Worm (Caenorhabditis elegans) whole organism, young adult: ENCODE measurements around the gene F59B10.5.

Experiments used
- D2030.7 ChIP-seq: fragments of 200-800 bp; sonication (Bioruptor generic); IDR thresholded peaks from 2 replicates; pipeline ENCODE4 v1.3.6; 2022; ENCODE audit warnings: missing genetic modification reagents, missing genetic modification characterization, missing compliant biosample characterization
- F10E7.11 ChIP-seq: sonication (generic microtip); optimal IDR thresholded peaks from 2 replicates; lab custom pipeline; 2017; ENCODE audit warnings: mild to moderate bottlenecking, missing genetic modification characterization, moderate library complexity, missing compliant biosample characterization
- F49E8.2 ChIP-seq: sonication (generic microtip); optimal IDR thresholded peaks from 3 replicates; lab custom pipeline; 2017; ENCODE audit warnings: missing genetic modification characterization, mild to moderate bottlenecking, missing compliant biosample characterization, antibody characterized with exemption, moderate library complexity; ENCODE audit not compliant: insufficient read depth
- F52B5.7 ChIP-seq: sonication (generic microtip); optimal IDR thresholded peaks from 2 replicates; lab custom pipeline; 2016; ENCODE audit warnings: mild to moderate bottlenecking, missing genetic modification characterization, missing compliant biosample characterization
- F55B11.4 ChIP-seq: sonication (generic microtip); optimal IDR thresholded peaks from 2 replicates; lab custom pipeline; 2016; ENCODE audit warnings: missing compliant biosample characterization, missing genetic modification characterization, borderline replicate concordance; ENCODE audit not compliant: insufficient read depth
- F57A8.1 ChIP-seq: fragments of 200-800 bp; sonication (Bioruptor generic); optimal IDR thresholded peaks from 2 replicates; lab custom pipeline; 2018; ENCODE audit warnings: mild to moderate bottlenecking, missing genetic modification characterization, moderate library complexity, missing compliant biosample characterization
- K12H6.12 ChIP-seq: fragments of 200-800 bp; sonication (Bioruptor generic); optimal IDR thresholded peaks from 2 replicates; lab custom pipeline; 2018; ENCODE audit warnings: mild to moderate bottlenecking, missing genetic modification characterization, missing compliant biosample characterization
- Y53F4B.3 ChIP-seq: fragments of 200-800 bp; sonication (Bioruptor generic); IDR thresholded peaks from 2 replicates; pipeline ENCODE4 v1.3.6; 2022; ENCODE audit warnings: missing genetic modification reagents, missing genetic modification characterization, missing compliant biosample characterization
- Y67H2A.10 ChIP-seq: fragments of 200-800 bp; sonication (Bioruptor generic); conservative IDR thresholded peaks from 2 replicates; pipeline ENCODE4 v1.3.6; 2022; ENCODE audit warnings: missing genetic modification reagents, missing genetic modification characterization, missing compliant biosample characterization
- Y79H2A.3 ChIP-seq: fragments of 200-800 bp; sonication (Bioruptor generic); conservative IDR thresholded peaks from 2 replicates; pipeline ENCODE4 v1.3.6; 2022; ENCODE audit warnings: missing genetic modification reagents, missing genetic modification characterization, missing compliant biosample characterization
- ZK185.1 ChIP-seq: sonication (generic microtip); optimal IDR thresholded peaks from 2 replicates; lab custom pipeline; 2016; ENCODE audit warnings: mild to moderate bottlenecking, missing genetic modification characterization, missing compliant biosample characterization; ENCODE audit not compliant: poor library complexity, severe bottlenecking
- atf-7 ChIP-seq: sonication (generic microtip); optimal IDR thresholded peaks from 2 replicates; lab custom pipeline; 2017; ENCODE audit warnings: mild to moderate bottlenecking, missing genetic modification characterization, missing compliant biosample characterization
- attf-5 ChIP-seq: fragments of 200-800 bp; sonication (Bioruptor generic); optimal IDR thresholded peaks from 2 replicates; lab custom pipeline; 2018; ENCODE audit warnings: mild to moderate bottlenecking, missing genetic modification characterization, missing compliant biosample characterization
- ccch-3 ChIP-seq: fragments of 200-800 bp; sonication (Bioruptor generic); optimal IDR thresholded peaks from 2 replicates; lab custom pipeline; 2018; ENCODE audit warnings: mild to moderate bottlenecking, missing genetic modification characterization, missing compliant biosample characterization
- cebp-1 ChIP-seq, 2 experiments: fragments of 200-800 bp in 1 of 2; sonication (Bioruptor generic) in 1 of 2; sonication (generic microtip) in 1 of 2; IDR thresholded peaks in 1 of 2; optimal IDR thresholded peaks in 1 of 2; 2 replicates each; pipeline versions ENCODE4 v1.3.6 to Lab custom; 2017 to 2022; ENCODE audit warnings: missing compliant biosample characterization in 2 of 2, missing genetic modification characterization in 2 of 2, mild to moderate bottlenecking in 1 of 2, missing genetic modification reagents in 1 of 2, moderate library complexity in 1 of 2
- ceh-100 ChIP-seq: fragments of 200-800 bp; sonication (Bioruptor generic); IDR thresholded peaks from 2 replicates; pipeline ENCODE4 v1.3.6; 2022; ENCODE audit warnings: missing genetic modification reagents, missing genetic modification characterization, missing compliant biosample characterization
- ceh-79 ChIP-seq: sonication (generic microtip); optimal IDR thresholded peaks from 2 replicates; lab custom pipeline; 2017; ENCODE audit warnings: mild to moderate bottlenecking, missing genetic modification characterization, missing compliant biosample characterization
- chd-7 ChIP-seq: sonication (generic microtip); optimal IDR thresholded peaks from 2 replicates; lab custom pipeline; 2016; ENCODE audit warnings: mild to moderate bottlenecking, missing genetic modification characterization, moderate library complexity, missing compliant biosample characterization
- die-1 ChIP-seq: sonication (generic microtip); optimal IDR thresholded peaks from 2 replicates; lab custom pipeline; 2016; ENCODE audit warnings: missing genotype, mild to moderate bottlenecking, missing genetic modification characterization, missing compliant biosample characterization
- dpff-1 ChIP-seq: sonication (generic microtip); optimal IDR thresholded peaks from 2 replicates; lab custom pipeline; 2017; ENCODE audit warnings: mild to moderate bottlenecking, missing genetic modification characterization, missing compliant biosample characterization
- egl-44 ChIP-seq: fragments of 200-800 bp; sonication (Bioruptor generic); IDR thresholded peaks from 2 replicates; pipeline ENCODE4 v1.3.6; 2022; ENCODE audit warnings: missing genetic modification reagents, missing genetic modification characterization, missing compliant biosample characterization
- egrh-3 ChIP-seq: fragments of 200-800 bp; sonication (Bioruptor generic); IDR thresholded peaks from 2 replicates; pipeline ENCODE4 v1.3.6; 2022; ENCODE audit warnings: missing genetic modification reagents, missing genetic modification characterization, missing compliant biosample characterization
- ets-4 ChIP-seq: fragments of 200-800 bp; sonication (Bioruptor generic); optimal IDR thresholded peaks from 2 replicates; lab custom pipeline; 2018; ENCODE audit warnings: mild to moderate bottlenecking, missing genetic modification characterization, missing compliant biosample characterization
- fkh-3 ChIP-seq: sonication (generic microtip); optimal IDR thresholded peaks from 2 replicates; lab custom pipeline; 2016; ENCODE audit warnings: mild to moderate bottlenecking, missing genetic modification characterization, missing compliant biosample characterization
- him-1 ChIP-seq: sonication (generic microtip); optimal IDR thresholded peaks from 2 replicates; lab custom pipeline; 2016; ENCODE audit warnings: missing genotype, missing genetic modification reagents, missing genetic modification characterization, missing compliant biosample characterization
- hmg-20 ChIP-seq: fragments of 200-800 bp; sonication (Bioruptor generic); IDR thresholded peaks from 2 replicates; pipeline ENCODE4 v1.3.6; 2022; ENCODE audit warnings: missing genetic modification reagents, missing genetic modification characterization, missing compliant biosample characterization
- hrde-1 ChIP-seq: sonication (generic microtip); optimal IDR thresholded peaks from 2 replicates; lab custom pipeline; 2016; ENCODE audit warnings: missing genetic modification characterization, mild to moderate bottlenecking, missing compliant biosample characterization, moderate library complexity, missing genotype, missing genetic modification reagents, borderline replicate concordance
- lin-35 ChIP-seq, 3 experiments: fragments of 150-350 bp in 2 of 3; sonication (generic microtip) in 1 of 3; optimal IDR thresholded peaks; 2 replicates each; lab custom pipeline; 2014 to 2018; ENCODE audit warnings: missing biosample characterization in 3 of 3, missing genetic modification characterization in 3 of 3, missing genetic modification reagents in 3 of 3
- lin-40 ChIP-seq: sonication (generic microtip); optimal IDR thresholded peaks from 2 replicates; lab custom pipeline; 2016; ENCODE audit warnings: missing genetic modification characterization, mild to moderate bottlenecking, missing compliant biosample characterization, missing genotype, missing genetic modification reagents
- lin-54 ChIP-seq: fragments of 200-800 bp; sonication (Bioruptor generic); optimal IDR thresholded peaks from 2 replicates; lab custom pipeline; 2018; ENCODE audit warnings: mild to moderate bottlenecking, missing genetic modification characterization, missing compliant biosample characterization
- lsy-27 ChIP-seq: sonication (generic microtip); optimal IDR thresholded peaks from 2 replicates; lab custom pipeline; 2017; ENCODE audit warnings: missing genetic modification characterization, mild to moderate bottlenecking, missing compliant biosample characterization, antibody characterized with exemption, missing genotype, borderline replicate concordance; ENCODE audit not compliant: insufficient read depth
- madf-8 ChIP-seq: fragments of 200-800 bp; sonication (Bioruptor generic); conservative IDR thresholded peaks from 2 replicates; pipeline ENCODE4 v1.3.6; 2022; ENCODE audit warnings: missing genetic modification reagents, missing genetic modification characterization, missing compliant biosample characterization
- mes-4 ChIP-seq: sonication (generic microtip); optimal IDR thresholded peaks from 2 replicates; lab custom pipeline; 2016; ENCODE audit warnings: missing genotype, missing genetic modification characterization, missing compliant biosample characterization
- nfya-1 ChIP-seq: sonication (generic microtip); optimal IDR thresholded peaks from 2 replicates; lab custom pipeline; 2017; ENCODE audit warnings: antibody characterized with exemption, missing compliant biosample characterization, missing genetic modification characterization, borderline replicate concordance; ENCODE audit not compliant: insufficient read depth
- repo-1 ChIP-seq: sonication (generic microtip); optimal IDR thresholded peaks from 2 replicates; lab custom pipeline; 2017; ENCODE audit warnings: mild to moderate bottlenecking, missing genetic modification characterization, missing compliant biosample characterization
- snpc-3.4 ChIP-seq: sonication (generic microtip); optimal IDR thresholded peaks from 2 replicates; lab custom pipeline; 2017; ENCODE audit warnings: missing genetic modification characterization, mild to moderate bottlenecking, missing compliant biosample characterization, antibody characterized with exemption, moderate library complexity, missing genotype, missing genetic modification reagents
- tbp1 ChIP-seq: fragments of 200-800 bp; sonication (Bioruptor generic); optimal IDR thresholded peaks from 2 replicates; lab custom pipeline; 2018; ENCODE audit warnings: mild to moderate bottlenecking, missing genetic modification characterization, missing compliant biosample characterization
- tlf-1 ChIP-seq: fragments of 200-800 bp; sonication (Bioruptor generic); optimal IDR thresholded peaks from 2 replicates; lab custom pipeline; 2018; ENCODE audit warnings: mild to moderate bottlenecking, missing genetic modification characterization, missing compliant biosample characterization
- unc-130 ChIP-seq: sonication (generic microtip); optimal IDR thresholded peaks from 2 replicates; lab custom pipeline; 2016; ENCODE audit warnings: missing genetic modification reagents, missing genetic modification characterization, missing compliant biosample characterization
- xnd-1 ChIP-seq: sonication (generic microtip); optimal IDR thresholded peaks from 2 replicates; lab custom pipeline; 2016; ENCODE audit warnings: missing genotype, missing genetic modification reagents, missing genetic modification characterization, missing compliant biosample characterization
- zfh-2 ChIP-seq: fragments of 200-800 bp; sonication (Bioruptor generic); conservative IDR thresholded peaks from 2 replicates; pipeline ENCODE4 v1.3.6; 2022; ENCODE audit warnings: missing genetic modification reagents, missing genetic modification characterization, missing compliant biosample characterization
- ztf-22 ChIP-seq: fragments of 200-800 bp; sonication (Bioruptor generic); optimal IDR thresholded peaks from 2 replicates; lab custom pipeline; 2018; ENCODE audit warnings: mild to moderate bottlenecking, missing genetic modification characterization, moderate library complexity, missing compliant biosample characterization
- ztf-28 ChIP-seq: fragments of 200-800 bp; sonication (Bioruptor generic); IDR thresholded peaks from 2 replicates; pipeline ENCODE4 v1.3.6; 2022; ENCODE audit warnings: missing genetic modification reagents, missing genetic modification characterization, missing compliant biosample characterization

The F59B10.5 gene

DNA sequence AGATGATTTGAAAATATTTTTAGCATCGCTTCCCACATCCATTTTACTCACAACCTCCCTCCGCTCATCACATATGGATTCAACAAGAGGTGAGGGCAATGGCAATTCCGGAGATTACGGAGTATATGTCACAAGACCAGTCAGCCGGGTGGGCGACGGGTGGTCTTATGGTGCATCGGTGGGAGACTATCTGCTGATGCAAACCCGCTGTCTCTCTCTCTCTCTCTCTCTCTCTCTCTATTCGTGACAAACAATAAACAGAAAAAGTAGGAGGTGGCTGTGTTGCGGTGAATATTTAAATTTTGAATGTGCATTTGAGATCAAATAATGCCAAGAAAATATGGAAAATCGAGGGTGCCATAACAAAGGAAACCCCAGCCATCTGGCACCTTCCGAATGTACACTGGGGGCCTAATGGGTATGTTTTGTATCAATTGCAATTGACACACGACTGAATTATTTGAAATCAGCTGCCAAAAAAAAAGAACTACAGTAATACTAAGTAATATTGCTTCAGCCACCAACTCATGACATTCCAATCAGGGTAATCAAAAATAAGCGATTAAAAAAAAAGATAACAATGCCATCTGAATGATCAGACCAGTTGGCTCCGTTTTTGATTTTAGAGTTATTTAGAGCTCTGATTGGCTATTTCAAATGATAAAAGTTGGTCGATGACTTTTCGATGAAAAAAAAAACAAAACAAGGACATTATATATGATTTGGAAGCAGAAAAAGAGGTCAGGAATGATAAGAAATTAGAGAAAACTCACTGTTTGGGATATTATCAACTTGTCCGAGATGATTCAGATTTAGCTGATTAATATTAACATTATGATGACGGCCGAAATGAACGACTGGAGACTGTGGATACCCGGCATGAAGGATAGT, 24.6 kb upstream of the F59B10.5 start (continued):
- no peak for TF ChIP-seq nfya-1 (tag; lab: Kevin White, UChicago)
- no peak for TF ChIP-seq cebp-1 (GFP tag; IDR thresholded peaks at IDR 0.05; lab: Robert Waterston, UW)
- peak; percentile 6 for TF ChIP-seq cebp-1 (tag; optimal IDR thresholded peaks at IDR 0.05; lab: Kevin White, UChicago)
- TF ChIP-seq tlf-1 (GFP tag; lab: Kevin White, UChicago), result peak; percentile 40
- TF ChIP-seq F49E8.2, result no peak
- no peak for TF ChIP-seq F57A8.1 (GFP tag; lab: Kevin White, UChicago)
- no peak for TF ChIP-seq lin-40 (tag; lab: Kevin White, UChicago)
- TF ChIP-seq Y67H2A.10 (GFP tag; lab: Robert Waterston, UW), result no peak

ce11 chrII:10547311-10547710, 23.8 kb upstream of the F59B10.5 start:
- TF ChIP-seq fkh-3, result peak; percentile 62
- TF ChIP-seq tbp1, result no peak
- TF ChIP-seq ZK185.1 (tag; lab: Kevin White, UChicago), result no peak
- peak; percentile 85 for TF ChIP-seq F52B5.7 (tag; lab: Kevin White, UChicago)
- no peak for TF ChIP-seq ceh-100 (GFP tag; lab: Robert Waterston, UW)
- no peak for TF ChIP-seq repo-1 (tag; lab: Kevin White, UChicago)
- TF ChIP-seq him-1 (tag; lab: Kevin White, UChicago), result no peak
- TF ChIP-seq egl-44 (GFP tag; lab: Robert Waterston, UW), result peak; percentile 19; the same call in 1 of the 2 replicates
- no peak for TF ChIP-seq lsy-27 (tag; lab: Kevin White, UChicago)
- TF ChIP-seq lin-35 (GFP tag; optimal IDR thresholded peaks at IDR 0.05; lab: Kevin White, UChicago), result no peak
- no peak for TF ChIP-seq hmg-20
- no peak for TF ChIP-seq unc-130 (GFP tag; lab: Kevin White, UChicago)
- peak; percentile 51 for TF ChIP-seq chd-7 (tag; lab: Kevin White, UChicago)
- no peak for TF ChIP-seq ccch-3 (GFP tag; lab: Kevin White, UChicago)
- no peak for TF ChIP-seq xnd-1 (tag; lab: Kevin White, UChicago)
- TF ChIP-seq D2030.7, result no peak
- no peak for TF ChIP-seq snpc-3.4 (tag; lab: Kevin White, UChicago)
- peak; percentile 30 for TF ChIP-seq attf-5 (GFP tag; lab: Kevin White, UChicago)
- no peak for TF ChIP-seq F10E7.11 (tag; lab: Kevin White, UChicago)
- no peak for TF ChIP-seq madf-8
- no peak for TF ChIP-seq lin-54
- TF ChIP-seq F57A8.1 (GFP tag; lab: Kevin White, UChicago), result no peak
- TF ChIP-seq tlf-1 (GFP tag; lab: Kevin White, UChicago), result no peak
- TF ChIP-seq lin-40 (tag; lab: Kevin White, UChicago), result no peak
- no peak for TF ChIP-seq K12H6.12 (tag; lab: Kevin White, UChicago)
- no peak for TF ChIP-seq ets-4 (GFP tag; lab: Kevin White, UChicago)
- TF ChIP-seq egrh-3 (GFP tag; lab: Robert Waterston, UW), result peak; percentile 71
- TF ChIP-seq ztf-22, result no peak
- no peak for TF ChIP-seq die-1 (tag; lab: Kevin White, UChicago)
- TF ChIP-seq ztf-28 (GFP tag; lab: Robert Waterston, UW), result peak; percentile 66; the same call in 1 of the 2 replicates
- no peak for TF ChIP-seq ceh-79 (tag; lab: Kevin White, UChicago)
- no peak for TF ChIP-seq Y79H2A.3 (GFP tag; lab: Robert Waterston, UW)
- no peak for TF ChIP-seq mes-4 (tag; lab: Kevin White, UChicago)
- no peak for TF ChIP-seq Y53F4B.3
- TF ChIP-seq hrde-1 (tag; lab: Kevin White, UChicago), result no peak
- TF ChIP-seq F55B11.4 (tag; lab: Kevin White, UChicago), result no peak
- TF ChIP-seq atf-7 (tag; lab: Kevin White, UChicago), result peak; percentile 77
- TF ChIP-seq dpff-1 (tag; lab: Kevin White, UChicago), result peak; percentile 59
- TF ChIP-seq zfh-2 (GFP tag; lab: Robert Waterston, UW), result peak; percentile 95
